Worm (Caenorhabditis elegans) whole organism, early embryonic: Measurements from ENCODE around the gene nspe-6.

Experiments
- F13C5.2 ChIP-seq: sonication (generic microtip); optimal IDR thresholded peaks from 2 replicates; lab custom pipeline; 2017; ENCODE audit warnings: mild to moderate bottlenecking, missing genetic modification characterization, inconsistent platforms, missing compliant biosample characterization
- ama-1 ChIP-seq: fragments of 150-350 bp; optimal IDR thresholded peaks from 2 replicates; lab custom pipeline; 2014
- ceh-13 ChIP-seq: fragments of 200-800 bp; sonication (Bioruptor generic); optimal IDR thresholded peaks from 2 replicates; lab custom pipeline; 2018; ENCODE audit warnings: mild to moderate bottlenecking, missing genetic modification characterization, missing compliant biosample characterization
- ets-7 ChIP-seq: sonication (generic microtip); optimal IDR thresholded peaks from 2 replicates; lab custom pipeline; 2016; ENCODE audit warnings: missing genotype, missing genetic modification characterization, missing compliant biosample characterization
- flt-1 ChIP-seq: fragments of 200-800 bp; sonication (Bioruptor generic); IDR thresholded peaks from 2 replicates; pipeline ENCODE4 v1.3.6; 2022; ENCODE audit warnings: missing genetic modification characterization, missing compliant biosample characterization
- hmg-4 ChIP-seq: fragments of 200-800 bp; sonication (Bioruptor generic); optimal IDR thresholded peaks from 2 replicates; lab custom pipeline; 2018; ENCODE audit warnings: mild to moderate bottlenecking, missing genetic modification characterization, missing compliant biosample characterization
- hnd-1 ChIP-seq: sonication (generic microtip); optimal IDR thresholded peaks from 2 replicates; lab custom pipeline; 2016; ENCODE audit warnings: missing genetic modification characterization, missing compliant biosample characterization
- pes-1 ChIP-seq: fragments of 200-800 bp; sonication (Bioruptor generic); IDR thresholded peaks from 2 replicates; pipeline ENCODE4 v1.3.6; 2022; ENCODE audit warnings: missing genetic modification reagents, missing genetic modification characterization, missing compliant biosample characterization
- tbx-11 ChIP-seq: fragments of 200-800 bp; sonication (Bioruptor generic); IDR thresholded peaks from 2 replicates; pipeline ENCODE4 v1.3.6; 2022; ENCODE audit warnings: missing genetic modification characterization, missing compliant biosample characterization
- tbx-37 ChIP-seq: fragments of 200-800 bp; sonication (Bioruptor generic); conservative IDR thresholded peaks from 2 replicates; pipeline ENCODE4 v1.3.6; 2022; ENCODE audit warnings: missing genetic modification reagents, missing genetic modification characterization, missing compliant biosample characterization

- TF ChIP-seq tbx-11 (GFP tag; lab: Robert Waterston, UW) (no peak), ets-7 (no peak), ceh-13 (GFP tag; lab: Kevin White, UChicago) (no peak), pes-1 (GFP tag; lab: Robert Waterston, UW) (no peak), hmg-4 (GFP tag; lab: Kevin White, UChicago) (no peak), ama-1 (no peak), hnd-1 (tag; lab: Kevin White, UChicago) (no peak), tbx-37 (GFP tag; lab: Robert Waterston, UW) (no peak), flt-1 (GFP tag; lab: Robert Waterston, UW) (no peak), F13C5.2 (tag; lab: Kevin White, UChicago) (no peak)
Measured at ce11 chrII:12661930-12662329, 45.9 kb upstream of the nspe-6 start.
